Fruit fly (Drosophila melanogaster) whole organism, embryonic: ENCODE data around the gene CG46459.

Experiments used
- Adf1 ChIP-seq: fragments of 200-800 bp; sonication (Bioruptor generic); IDR thresholded peaks from 2 replicates; pipeline ENCODE4 v1.3.6; 2022; ENCODE audit warnings: missing biosample characterization, missing genetic modification characterization
- Asciz ChIP-seq: fragments of 200-800 bp; sonication (Bioruptor generic); optimal IDR thresholded peaks from 2 replicates; lab custom pipeline; 2017; ENCODE audit warnings: missing biosample characterization, mild to moderate bottlenecking, missing genetic modification characterization, missing genetic modification reagents
- BtbVII ChIP-seq: fragments of 200-800 bp; sonication (Bioruptor generic); optimal IDR thresholded peaks from 3 replicates; lab custom pipeline; 2017; ENCODE audit warnings: missing biosample characterization, mild to moderate bottlenecking, missing genetic modification characterization
- C15 ChIP-seq: fragments of 200-800 bp; sonication (Bioruptor generic); IDR thresholded peaks from 3 replicates; pipeline ENCODE4 v1.3.6; 2022; ENCODE audit warnings: missing biosample characterization, missing genetic modification characterization
- CG11398 ChIP-seq: fragments of 200-800 bp; sonication (Bioruptor generic); optimal IDR thresholded peaks from 2 replicates; lab custom pipeline; 2016; ENCODE audit warnings: missing biosample characterization, missing genetic modification characterization
- CG11723 ChIP-seq: fragments of 200-800 bp; sonication (Bioruptor generic); optimal IDR thresholded peaks from 2 replicates; lab custom pipeline; 2017; ENCODE audit warnings: missing biosample characterization, mild to moderate bottlenecking, missing genetic modification characterization
- CG12071 ChIP-seq: fragments of 200-800 bp; sonication (Bioruptor generic); optimal IDR thresholded peaks from 3 replicates; lab custom pipeline; 2018; ENCODE audit warnings: missing biosample characterization, mild to moderate bottlenecking, missing genetic modification characterization
- CG13123 ChIP-seq: fragments of 200-800 bp; sonication (Bioruptor generic); optimal IDR thresholded peaks from 2 replicates; lab custom pipeline; 2016; ENCODE audit warnings: missing biosample characterization, missing genetic modification characterization
- CG15011 ChIP-seq: fragments of 200-800 bp; sonication (Bioruptor generic); optimal IDR thresholded peaks from 3 replicates; lab custom pipeline; 2018; ENCODE audit warnings: missing biosample characterization, mild to moderate bottlenecking, missing genetic modification characterization
- CG18764 ChIP-seq: fragments of 200-800 bp; sonication (Bioruptor generic); optimal IDR thresholded peaks from 3 replicates; lab custom pipeline; 2016; ENCODE audit warnings: missing biosample characterization, missing genetic modification characterization
- CG30020 ChIP-seq: fragments of 200-800 bp; optimal IDR thresholded peaks from 2 replicates; lab custom pipeline; 2019; ENCODE audit warnings: missing biosample characterization, mild to moderate bottlenecking, missing genetic modification characterization, moderate library complexity
- CG3995 ChIP-seq: fragments of 200-800 bp; sonication (Bioruptor generic); optimal IDR thresholded peaks from 3 replicates; lab custom pipeline; 2016; ENCODE audit warnings: missing biosample characterization, missing genetic modification characterization
- CG42726 ChIP-seq: fragments of 200-800 bp; sonication (Bioruptor generic); IDR thresholded peaks from 2 replicates; pipeline ENCODE4 v1.3.6; 2022; ENCODE audit warnings: missing biosample characterization, missing genetic modification characterization; ENCODE audit not compliant: partially characterized antibody
- CG43689 ChIP-seq: fragments of 200-800 bp; sonication (Bioruptor generic); IDR thresholded peaks from 2 replicates; pipeline ENCODE4 v1.3.6; 2022; ENCODE audit warnings: missing biosample characterization, missing genetic modification characterization
- CG5953 ChIP-seq: fragments of 200-800 bp; sonication (Bioruptor generic); IDR thresholded peaks from 2 replicates; pipeline ENCODE4 v1.3.6; 2022; ENCODE audit warnings: missing biosample characterization, missing genetic modification characterization
- CHES-1-like ChIP-seq: fragments of 200-800 bp; sonication (Bioruptor generic); optimal IDR thresholded peaks from 2 replicates; lab custom pipeline; 2016; ENCODE audit warnings: missing biosample characterization, missing genetic modification characterization
- D ChIP-seq, 2 experiments: fragments of 200-800 bp in 1 of 2; fragments of >200 bp in 1 of 2; sonication (Bioruptor generic) in 1 of 2; optimal IDR thresholded peaks; 2 replicates in 1 of 2; 3 replicates in 1 of 2; lab custom pipeline; 2017; ENCODE audit warnings: mild to moderate bottlenecking in 1 of 2, missing biosample characterization in 1 of 2, missing genetic modification characterization in 1 of 2, missing genetic modification reagents in 1 of 2
- Deaf1 ChIP-seq: fragments of 200-800 bp; optimal IDR thresholded peaks from 3 replicates; lab custom pipeline; 2019; ENCODE audit warnings: missing biosample characterization, mild to moderate bottlenecking, missing genetic modification characterization, moderate library complexity
- Dref ChIP-seq: fragments of 200-800 bp; sonication (Bioruptor generic); IDR thresholded peaks from 2 replicates; pipeline ENCODE4 v1.3.6; 2022; ENCODE audit warnings: missing biosample characterization, missing genetic modification characterization
- Fer2 ChIP-seq: fragments of 200-800 bp; sonication (Bioruptor generic); optimal IDR thresholded peaks from 2 replicates; lab custom pipeline; 2018; ENCODE audit warnings: missing biosample characterization, mild to moderate bottlenecking, missing genetic modification characterization, moderate library complexity
- Gug ChIP-seq: fragments of 200-800 bp; sonication (Bioruptor generic); IDR thresholded peaks from 4 replicates; pipeline ENCODE4 v1.3.6; 2022; ENCODE audit warnings: missing biosample characterization, missing genetic modification characterization
- HLH3B ChIP-seq: fragments of 200-800 bp; sonication (Bioruptor generic); IDR thresholded peaks from 2 replicates; pipeline ENCODE4 v1.3.6; 2022; ENCODE audit warnings: missing biosample characterization, missing genetic modification characterization
- HLH4C ChIP-seq: fragments of 200-800 bp; sonication (Bioruptor generic); IDR thresholded peaks from 3 replicates; pipeline ENCODE4 v1.3.6; 2022; ENCODE audit warnings: missing biosample characterization, missing genetic modification characterization; ENCODE audit not compliant: partially characterized antibody
- Hmr ChIP-seq: fragments of 200-800 bp; sonication (Bioruptor generic); optimal IDR thresholded peaks from 3 replicates; lab custom pipeline; 2017; ENCODE audit warnings: mild to moderate bottlenecking, missing biosample characterization, missing genetic modification reagents, missing genetic modification characterization
- Kr ChIP-seq: fragments of 200-800 bp; sonication (Bioruptor generic); optimal IDR thresholded peaks from 2 replicates; lab custom pipeline; 2017; ENCODE audit warnings: missing biosample characterization, mild to moderate bottlenecking, missing genetic modification characterization
- Side ChIP-seq: fragments of 200-800 bp; sonication (Bioruptor generic); optimal IDR thresholded peaks from 2 replicates; lab custom pipeline; 2016; ENCODE audit warnings: missing biosample characterization, missing genetic modification characterization
- Sox100B ChIP-seq: fragments of 200-800 bp; sonication (Bioruptor generic); optimal IDR thresholded peaks from 3 replicates; lab custom pipeline; 2018; ENCODE audit warnings: missing biosample characterization, mild to moderate bottlenecking, missing genetic modification characterization
- Sry-δ ChIP-seq: fragments of 200-800 bp; sonication (Bioruptor generic); optimal IDR thresholded peaks from 2 replicates; lab custom pipeline; 2016; ENCODE audit warnings: missing biosample characterization, missing genetic modification characterization
- Xrp1 ChIP-seq: fragments of 200-800 bp; sonication (Bioruptor generic); IDR thresholded peaks from 2 replicates; pipeline ENCODE4 v1.3.6; 2022; ENCODE audit warnings: missing biosample characterization, missing genetic modification characterization
- abd-A ChIP-seq: fragments of 200-800 bp; sonication (Bioruptor generic); optimal IDR thresholded peaks from 3 replicates; lab custom pipeline; 2019; ENCODE audit warnings: missing biosample characterization, mild to moderate bottlenecking, missing genetic modification characterization, moderate library complexity
- amos ChIP-seq: fragments of 200-800 bp; sonication (Bioruptor generic); IDR thresholded peaks from 2 replicates; pipeline ENCODE4 v1.3.6; 2022; ENCODE audit warnings: missing biosample characterization, missing genetic modification characterization; ENCODE audit not compliant: partially characterized antibody
- chinmo ChIP-seq: fragments of 200-800 bp; sonication (Bioruptor generic); IDR thresholded peaks from 4 replicates; pipeline ENCODE4 v1.3.6; 2022; ENCODE audit warnings: missing biosample characterization, missing genetic modification characterization; ENCODE audit not compliant: partially characterized antibody
- ci ChIP-seq: fragments of 200-800 bp; sonication (Bioruptor generic); IDR thresholded peaks from 3 replicates; pipeline ENCODE4 v1.3.6; 2022; ENCODE audit warnings: missing biosample characterization, missing genetic modification characterization
- dmrt11E ChIP-seq: fragments of 200-800 bp; sonication (Bioruptor generic); optimal IDR thresholded peaks from 3 replicates; lab custom pipeline; 2018; ENCODE audit warnings: missing biosample characterization, mild to moderate bottlenecking, missing genetic modification characterization, moderate library complexity
- dpn ChIP-seq, 2 experiments: fragments of 200-800 bp; sonication (Bioruptor generic); optimal IDR thresholded peaks; 3 replicates each; lab custom pipeline; 2016; ENCODE audit warnings: missing biosample characterization in 2 of 2, missing genetic modification characterization in 2 of 2
- eve ChIP-seq, 2 experiments: fragments of >200 bp; optimal IDR thresholded peaks; 2 replicates each; lab custom pipeline; 2017; ENCODE audit warnings: missing biosample characterization in 2 of 2, missing genetic modification characterization in 2 of 2
- gcm ChIP-seq: fragments of 200-800 bp; sonication (Bioruptor generic); optimal IDR thresholded peaks from 2 replicates; lab custom pipeline; 2019; ENCODE audit warnings: missing biosample characterization, mild to moderate bottlenecking, missing genetic modification characterization, moderate library complexity
- gfzf ChIP-seq: fragments of 200-800 bp; sonication (Bioruptor generic); optimal IDR thresholded peaks from 2 replicates; lab custom pipeline; 2016; ENCODE audit warnings: missing biosample characterization, mild to moderate bottlenecking, missing genetic modification characterization, moderate library complexity
- jigr1 ChIP-seq: fragments of 200-800 bp; sonication (Bioruptor generic); IDR thresholded peaks from 3 replicates; pipeline ENCODE4 v1.3.6; 2022; ENCODE audit warnings: missing biosample characterization, missing genetic modification characterization
- kay ChIP-seq: fragments of 200-800 bp; sonication (Bioruptor generic); optimal IDR thresholded peaks from 2 replicates; lab custom pipeline; 2016; ENCODE audit warnings: missing biosample characterization, missing genetic modification characterization
- knrl ChIP-seq: fragments of 200-800 bp; sonication (Bioruptor generic); IDR thresholded peaks from 3 replicates; pipeline ENCODE4 v1.3.6; 2022; ENCODE audit warnings: missing biosample characterization, missing genetic modification characterization; ENCODE audit not compliant: partially characterized antibody
- psq ChIP-seq: fragments of 200-800 bp; sonication (Bioruptor generic); optimal IDR thresholded peaks from 2 replicates; lab custom pipeline; 2017; ENCODE audit warnings: missing biosample characterization, missing genetic modification characterization
- run ChIP-seq: fragments of 200-800 bp; sonication (Bioruptor generic); optimal IDR thresholded peaks from 3 replicates; lab custom pipeline; 2018; ENCODE audit warnings: missing biosample characterization, mild to moderate bottlenecking, missing genetic modification characterization
- salm ChIP-seq: fragments of 200-800 bp; sonication (Bioruptor generic); optimal IDR thresholded peaks from 2 replicates; lab custom pipeline; 2018; ENCODE audit warnings: missing biosample characterization, mild to moderate bottlenecking, missing genetic modification characterization
- slp2 ChIP-seq: fragments of 200-800 bp; sonication (Bioruptor generic); optimal IDR thresholded peaks from 2 replicates; lab custom pipeline; 2016; ENCODE audit warnings: missing biosample characterization, missing genetic modification characterization
- trem ChIP-seq: fragments of 200-800 bp; optimal IDR thresholded peaks from 3 replicates; lab custom pipeline; 2019; ENCODE audit warnings: missing biosample characterization, mild to moderate bottlenecking, missing genetic modification characterization, moderate library complexity
- vvl ChIP-seq: fragments of 200-800 bp; sonication (Bioruptor generic); IDR thresholded peaks from 2 replicates; pipeline ENCODE4 v1.3.6; 2022; ENCODE audit warnings: missing biosample characterization, missing genetic modification characterization
- yki ChIP-seq: fragments of >200 bp; optimal IDR thresholded peaks from 3 replicates; lab custom pipeline; 2018
- zen2 ChIP-seq: fragments of 200-800 bp; sonication (Bioruptor generic); IDR thresholded peaks from 3 replicates; pipeline ENCODE4 v1.3.6; 2022; ENCODE audit warnings: missing biosample characterization, missing genetic modification characterization; ENCODE audit not compliant: partially characterized antibody
- zf30C ChIP-seq: fragments of 200-800 bp; sonication (Bioruptor generic); optimal IDR thresholded peaks from 3 replicates; lab custom pipeline; 2018; ENCODE audit warnings: missing biosample characterization, mild to moderate bottlenecking, missing genetic modification characterization

Gene CG46459

DNA sequence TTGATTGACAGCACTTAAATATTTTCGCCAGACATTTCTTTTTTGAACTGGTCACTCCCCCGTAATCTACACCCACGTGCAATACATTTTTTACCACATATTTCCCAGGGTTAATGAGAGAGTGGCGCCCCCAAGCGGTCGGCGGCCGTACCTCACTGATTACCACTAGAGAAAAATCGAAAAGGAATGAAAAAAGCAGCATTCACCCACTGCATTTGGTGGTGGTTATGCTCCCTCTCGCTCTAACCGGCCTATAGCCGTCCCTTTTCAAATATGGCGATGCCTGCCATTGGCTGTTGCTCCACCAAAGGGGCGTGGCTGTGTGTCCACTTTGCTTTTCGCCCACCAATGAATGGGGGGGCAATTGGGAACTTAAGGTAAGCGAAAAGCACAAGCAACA, 31.5 kb upstream of the CG46459 start (continued):
- no peak for TF ChIP-seq zen2 (GFP tag; lab: Robert Waterston, UW)
- peak; percentile 90 for TF ChIP-seq ci
- peak; percentile 14 for TF ChIP-seq slp2 (GFP tag; lab: Kevin White, UChicago)
- TF ChIP-seq CG18764 (GFP tag; lab: Kevin White, UChicago), result peak; percentile 20
- TF ChIP-seq CG11398, result peak; percentile 42
- peak; percentile 57 for TF ChIP-seq gcm
- TF ChIP-seq Kr, result no peak
- TF ChIP-seq CG43689 (GFP tag; lab: Robert Waterston, UW), result no peak
- TF ChIP-seq Hmr (GFP tag; lab: Kevin White, UChicago), result peak; percentile 54
- TF ChIP-seq CHES-1-like (GFP tag; lab: Kevin White, UChicago), result peak; percentile 14
- no peak for TF ChIP-seq D (optimal IDR thresholded peaks at IDR 0.05; lab: Kevin White, UChicago)
- TF ChIP-seq D (GFP tag; optimal IDR thresholded peaks at IDR 0.05; lab: Kevin White, UChicago), result peak; percentile 66
- TF ChIP-seq Xrp1 (GFP tag; lab: Robert Waterston, UW), result peak; percentile 75
- TF ChIP-seq trem (tag; lab: Kevin White, UChicago), result peak; percentile 23
- peak; percentile 16 for TF ChIP-seq run (tag; lab: Kevin White, UChicago)
- peak; percentile 82 for TF ChIP-seq vvl (GFP tag; lab: Robert Waterston, UW)
- no peak for TF ChIP-seq Dref (GFP tag; lab: Robert Waterston, UW)
- no peak for TF ChIP-seq CG15011
- TF ChIP-seq kay (GFP tag; lab: Kevin White, UChicago), result no peak
- TF ChIP-seq Adf1 (GFP tag; lab: Robert Waterston, UW), result peak; percentile 43; the same call in 1 of the 2 replicates
- TF ChIP-seq BtbVII (GFP tag; lab: Kevin White, UChicago), result peak; percentile 72
- TF ChIP-seq abd-A (tag; lab: Kevin White, UChicago), result peak; percentile 86
- TF ChIP-seq Asciz (GFP tag; lab: Kevin White, UChicago), result peak; percentile 47
- no peak for TF ChIP-seq CG3995 (GFP tag; lab: Kevin White, UChicago)
- peak; percentile 25 for TF ChIP-seq psq (GFP tag; lab: Kevin White, UChicago)
- TF ChIP-seq Deaf1 (tag; lab: Kevin White, UChicago), result peak; percentile 64
- TF ChIP-seq dmrt11E (tag; lab: Kevin White, UChicago), result peak; percentile 30
- TF ChIP-seq dpn (GFP tag; optimal IDR thresholded peaks at IDR 0.05; lab: Kevin White, UChicago), result peak; percentile 20 to 41
- peak; percentile 58 for TF ChIP-seq zf30C
- no peak for TF ChIP-seq Gug
- no peak for TF ChIP-seq jigr1 (GFP tag; lab: Robert Waterston, UW)
- no peak for TF ChIP-seq CG13123 (GFP tag; lab: Kevin White, UChicago)
- TF ChIP-seq salm, result peak; percentile 13
- peak; percentile 15 for TF ChIP-seq CG11723 (GFP tag; lab: Kevin White, UChicago)
- TF ChIP-seq HLH3B, result peak; percentile 49; the same call in 1 of the 2 replicates
- TF ChIP-seq CG12071 (GFP tag; lab: Kevin White, UChicago), result peak; percentile 82
- peak; percentile 30 for TF ChIP-seq Fer2 (tag; lab: Kevin White, UChicago)
- TF ChIP-seq CG30020 (tag; lab: Kevin White, UChicago), result no peak
- TF ChIP-seq HLH4C, result no peak
- peak in 1 of 2 experiments; percentile 77 for TF ChIP-seq eve (GFP tag; optimal IDR thresholded peaks at IDR 0.05; lab: Kevin White, UChicago)
- TF ChIP-seq CG5953 (GFP tag; lab: Robert Waterston, UW), result peak; percentile 49
- no peak for TF ChIP-seq C15 (GFP tag; lab: Robert Waterston, UW)
- TF ChIP-seq Sry-δ, result peak; percentile 1
- TF ChIP-seq Sox100B (GFP tag; lab: Kevin White, UChicago), result peak; percentile 45
- no peak for TF ChIP-seq yki
- TF ChIP-seq amos, result no peak
- TF ChIP-seq Side (GFP tag; lab: Kevin White, UChicago), result peak; percentile 69
- TF ChIP-seq gfzf (GFP tag; lab: Kevin White, UChicago), result no peak
- peak; percentile 98 for TF ChIP-seq chinmo (GFP tag; lab: Robert Waterston, UW)
- TF ChIP-seq CG42726 (GFP tag; lab: Robert Waterston, UW), result no peak
- TF ChIP-seq knrl (GFP tag; lab: Robert Waterston, UW), result no peak
